Fruit fly (Drosophila melanogaster) whole organism, wandering third instar larva: ENCODE measurements around the gene Doa.

Experiments
- Dfd ChIP-seq: fragments of >200 bp; optimal IDR thresholded peaks from 2 replicates; lab custom pipeline; 2017; ENCODE audit warnings: missing biosample characterization, missing genetic modification characterization
- HLH106 ChIP-seq: fragments of 200-800 bp; optimal IDR thresholded peaks from 3 replicates; lab custom pipeline; 2019; ENCODE audit warnings: missing biosample characterization, mild to moderate bottlenecking, missing genetic modification characterization, moderate library complexity
- Hnf4 ChIP-seq: fragments of 200-800 bp; sonication (Bioruptor generic); optimal IDR thresholded peaks from 2 replicates; lab custom pipeline; 2016; ENCODE audit warnings: missing biosample characterization, mild to moderate bottlenecking, missing genetic modification characterization
- Hr78 ChIP-seq: fragments of >200 bp; optimal IDR thresholded peaks from 2 replicates; lab custom pipeline; 2017; ENCODE audit warnings: missing biosample characterization, missing genetic modification characterization
- Myc ChIP-seq: fragments of >200 bp; optimal IDR thresholded peaks from 2 replicates; lab custom pipeline; 2017
- N ChIP-seq: fragments of >200 bp; optimal IDR thresholded peaks from 2 replicates; lab custom pipeline; 2018; ENCODE audit warnings: missing biosample characterization, missing external identifiers, missing genetic modification characterization
- OdsH ChIP-seq: fragments of 200-800 bp; sonication (Bioruptor generic); optimal IDR thresholded peaks from 2 replicates; lab custom pipeline; 2016; ENCODE audit warnings: missing biosample characterization, mild to moderate bottlenecking, missing genetic modification characterization
- Rel ChIP-seq, 2 experiments: fragments of 200-800 bp; sonication (Bioruptor generic) in 1 of 2; optimal IDR thresholded peaks; 2 replicates in 1 of 2; 3 replicates in 1 of 2; lab custom pipeline; 2016 to 2019; ENCODE audit warnings: mild to moderate bottlenecking in 2 of 2, missing biosample characterization in 2 of 2, missing genetic modification characterization in 2 of 2, moderate library complexity in 1 of 2
- Sp1 ChIP-seq: fragments of 200-800 bp; sonication (Bioruptor generic); optimal IDR thresholded peaks from 3 replicates; lab custom pipeline; 2019; ENCODE audit warnings: missing biosample characterization, mild to moderate bottlenecking, missing genetic modification characterization, moderate library complexity
- Vsx2 ChIP-seq: fragments of 200-300, 225-300 bp; sonication (Bioruptor generic); optimal IDR thresholded peaks from 2 replicates; lab custom pipeline; 2018; ENCODE audit warnings: missing biosample characterization, missing genetic modification characterization; ENCODE audit not compliant: partially characterized antibody
- br ChIP-seq: fragments of 200-800 bp; sonication (Bioruptor generic); optimal IDR thresholded peaks from 2 replicates; lab custom pipeline; 2016; ENCODE audit warnings: missing biosample characterization, missing genetic modification characterization
- brk ChIP-seq: fragments of 200-800 bp; sonication (Bioruptor generic); optimal IDR thresholded peaks from 2 replicates; lab custom pipeline; 2016; ENCODE audit warnings: missing biosample characterization, mild to moderate bottlenecking, missing genetic modification characterization
- dl ChIP-seq, 2 experiments: fragments of 175-275, 200-275 bp in 1 of 2; fragments of 200-275 bp in 1 of 2; sonication (Bioruptor generic); optimal IDR thresholded peaks; lab custom pipeline; 2018; ENCODE audit warnings: mild to moderate bottlenecking in 2 of 2, missing biosample characterization in 2 of 2, missing genetic modification characterization in 2 of 2, moderate library complexity in 2 of 2; ENCODE audit not compliant: partially characterized antibody in 2 of 2, insufficient read depth in 1 of 2
- dmrt93B ChIP-seq: fragments of 200-800 bp; sonication (Bioruptor generic); optimal IDR thresholded peaks from 2 replicates; lab custom pipeline; 2018; ENCODE audit warnings: missing biosample characterization, mild to moderate bottlenecking, missing genetic modification characterization
- dsf ChIP-seq: sonication (Bioruptor generic); optimal IDR thresholded peaks from 2 replicates; lab custom pipeline; 2016; ENCODE audit warnings: missing biosample characterization, missing genetic modification characterization, borderline replicate concordance
- ey ChIP-seq: fragments of 200-800 bp; sonication (Bioruptor generic); optimal IDR thresholded peaks from 2 replicates; lab custom pipeline; 2016; ENCODE audit warnings: missing biosample characterization, missing genetic modification characterization
- foxo ChIP-seq, 2 experiments: fragments of 200-800 bp; sonication (Bioruptor generic); optimal IDR thresholded peaks; 2 replicates in 1 of 2; 3 replicates in 1 of 2; lab custom pipeline; 2016 to 2017; ENCODE audit warnings: missing biosample characterization in 2 of 2, missing genetic modification characterization in 2 of 2
- fru ChIP-seq: fragments of 200-800 bp; sonication (Bioruptor generic); optimal IDR thresholded peaks from 3 replicates; lab custom pipeline; 2016; ENCODE audit warnings: missing biosample characterization, mild to moderate bottlenecking, missing genetic modification characterization
- h ChIP-seq: fragments of 200-800 bp; sonication (Bioruptor generic); optimal IDR thresholded peaks from 3 replicates; lab custom pipeline; 2016; ENCODE audit warnings: missing biosample characterization, mild to moderate bottlenecking, missing genetic modification characterization
- jim ChIP-seq: fragments of 175-275, 200-325 bp; sonication (Bioruptor generic); optimal IDR thresholded peaks from 2 replicates; lab custom pipeline; 2016; ENCODE audit warnings: missing biosample characterization, mild to moderate bottlenecking, missing genetic modification characterization
- lola ChIP-seq: fragments of >200 bp; optimal IDR thresholded peaks from 2 replicates; lab custom pipeline; 2017; ENCODE audit warnings: missing biosample characterization, missing genetic modification characterization
- pan ChIP-seq: fragments of >200 bp; optimal IDR thresholded peaks from 2 replicates; lab custom pipeline; 2017
- rgr ChIP-seq: fragments of 200-800 bp; sonication (Bioruptor generic); optimal IDR thresholded peaks from 3 replicates; lab custom pipeline; 2016; ENCODE audit warnings: missing biosample characterization, mild to moderate bottlenecking, missing genetic modification characterization
- sv ChIP-seq: fragments of 200-800 bp; sonication (Bioruptor generic); optimal IDR thresholded peaks from 3 replicates; lab custom pipeline; 2016; ENCODE audit warnings: missing biosample characterization, missing genetic modification characterization
- tai ChIP-seq: sonication (Bioruptor generic); optimal IDR thresholded peaks from 2 replicates; lab custom pipeline; 2016; ENCODE audit warnings: missing biosample characterization, missing genetic modification characterization
- usp ChIP-seq: fragments of >200 bp; optimal IDR thresholded peaks from 2 replicates; lab custom pipeline; 2017; ENCODE audit warnings: missing biosample characterization, missing genetic modification characterization

Doa gene

DNA sequence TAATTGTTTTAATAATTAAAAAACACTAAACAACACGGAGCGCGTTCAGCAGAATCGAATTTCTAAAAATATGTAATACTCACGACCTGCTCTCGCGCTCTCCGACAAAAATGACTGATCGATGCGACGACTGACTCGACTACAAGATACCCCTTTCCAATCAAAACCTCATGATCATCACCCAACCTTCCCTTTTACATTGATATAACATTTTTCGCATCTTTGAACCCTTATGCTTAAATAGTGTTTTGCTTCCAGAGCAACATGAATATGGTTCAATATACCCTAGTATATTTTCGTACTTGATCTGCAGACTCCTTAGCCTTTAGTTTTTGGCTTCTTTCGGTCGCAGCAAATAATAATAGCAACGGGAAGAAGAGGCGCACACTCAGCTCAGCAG, 23.9 kb downstream of the Doa start:
- no peak for TF ChIP-seq dmrt93B (GFP tag; lab: Kevin White, UChicago)
- TF ChIP-seq pan, result no peak
- peak; percentile 46 for TF ChIP-seq sv (GFP tag; lab: Kevin White, UChicago)

DNA sequence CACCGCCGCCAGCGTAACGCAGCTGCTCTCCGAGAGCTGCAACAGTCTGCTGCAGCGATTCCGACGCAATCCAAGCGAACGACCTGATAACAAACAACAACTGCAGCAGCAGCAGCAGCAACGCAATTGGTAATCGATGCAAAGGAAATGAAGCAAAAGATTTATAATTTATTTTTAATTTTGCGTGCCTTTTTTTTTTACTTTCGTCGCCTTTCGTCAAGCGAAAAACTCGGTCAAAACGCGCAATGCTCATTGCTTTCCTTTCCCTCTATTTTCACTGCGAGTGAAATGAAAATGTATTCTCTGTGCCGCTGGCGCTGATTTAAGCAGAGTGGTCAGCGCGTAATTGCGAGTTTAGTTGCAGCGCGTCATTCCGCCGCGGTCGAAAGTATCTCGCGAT, 25.2 kb downstream of the Doa start:
- no peak for TF ChIP-seq sv (GFP tag; lab: Kevin White, UChicago)
- TF ChIP-seq foxo (GFP tag; optimal IDR thresholded peaks at IDR 0.05; lab: Kevin White, UChicago), result no peak
- no peak for TF ChIP-seq dl (GFP tag; optimal IDR thresholded peaks at IDR 0.05; lab: Kevin White, UChicago; ENCODE audit: insufficient read depth in 1 of 2, partially characterized antibody in 2 of 2)

- TF ChIP-seq OdsH (GFP tag; lab: Kevin White, UChicago) (no peak), usp (no peak), Rel (GFP tag; optimal IDR thresholded peaks at IDR 0.05; lab: Kevin White, UChicago) (no peak), Rel (tag; optimal IDR thresholded peaks at IDR 0.05; lab: Kevin White, UChicago) (peak; percentile 92), Hnf4 (GFP tag; lab: Kevin White, UChicago) (no peak)
Measured at dm6 chr3R:28913890-28914750, 26.2 kb downstream of the Doa start.

DNA sequence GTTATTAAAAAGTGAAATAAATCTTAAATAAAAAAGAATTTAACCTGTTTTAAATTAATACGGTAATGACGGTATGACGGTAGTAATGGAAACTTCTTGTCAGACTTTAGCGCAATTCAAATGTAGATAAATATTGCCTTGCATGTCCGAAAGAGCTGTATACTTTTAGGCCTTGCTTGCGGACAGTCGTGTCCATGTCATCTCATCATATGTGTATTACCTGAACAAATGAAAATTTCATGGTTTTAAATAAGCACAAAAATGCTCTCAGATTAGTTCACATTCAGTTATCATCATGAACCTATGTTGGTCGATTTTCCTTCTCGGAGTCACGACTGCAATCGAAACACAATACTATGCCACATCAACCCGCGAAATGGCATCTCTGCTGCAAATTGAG, 34.9 kb downstream of the Doa start, which contains the start of gene CG11828:
Gene CG11828 (plus strand): TSS at position 301 of the 400 bp plus-strand sequence.
- peak; percentile 47 for TF ChIP-seq Myc (lab: Kevin White, UChicago)
- no peak for TF ChIP-seq brk (GFP tag; lab: Kevin White, UChicago)

DNA sequence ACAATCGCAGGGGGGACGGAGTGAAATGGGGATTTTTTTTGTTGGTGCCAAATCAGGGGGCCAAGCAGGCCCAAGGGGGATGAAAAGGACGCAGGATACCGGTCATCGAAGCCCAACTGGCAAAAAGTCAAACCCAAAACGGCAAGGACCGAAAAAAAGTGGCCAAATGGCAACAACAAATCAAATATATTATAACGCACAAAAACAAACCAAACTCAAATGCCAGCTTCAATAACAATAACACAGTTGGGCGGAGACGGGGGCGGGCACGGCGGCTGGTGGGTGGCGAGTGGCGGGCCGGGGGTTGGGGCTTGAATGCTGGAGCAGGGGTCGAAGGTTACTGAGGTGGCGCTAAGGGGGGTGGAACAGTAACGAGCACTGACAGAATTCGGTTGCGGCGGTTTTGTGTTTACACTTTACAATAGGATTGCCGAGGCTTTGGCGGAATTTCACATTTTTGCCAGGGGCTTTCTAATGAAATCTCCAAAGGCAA, 63.0 kb downstream of the Doa start:
- no peak for TF ChIP-seq jim (GFP tag; lab: Kevin White, UChicago)
- TF ChIP-seq Sp1 (GFP tag; lab: Kevin White, UChicago), result no peak
- TF ChIP-seq N (GFP tag; lab: Kevin White, UChicago), result no peak
- no peak for TF ChIP-seq dl (GFP tag; optimal IDR thresholded peaks at IDR 0.05; lab: Kevin White, UChicago; ENCODE audit: insufficient read depth in 1 of 2, partially characterized antibody in 2 of 2)
- TF ChIP-seq lola (GFP tag; lab: Kevin White, UChicago), result no peak
- no peak for TF ChIP-seq Hr78
- TF ChIP-seq Vsx2 (GFP tag; lab: Kevin White, UChicago), result no peak
- TF ChIP-seq Dfd (GFP tag; lab: Kevin White, UChicago), result peak; percentile 89
- TF ChIP-seq ey (GFP tag; lab: Kevin White, UChicago), result no peak

DNA sequence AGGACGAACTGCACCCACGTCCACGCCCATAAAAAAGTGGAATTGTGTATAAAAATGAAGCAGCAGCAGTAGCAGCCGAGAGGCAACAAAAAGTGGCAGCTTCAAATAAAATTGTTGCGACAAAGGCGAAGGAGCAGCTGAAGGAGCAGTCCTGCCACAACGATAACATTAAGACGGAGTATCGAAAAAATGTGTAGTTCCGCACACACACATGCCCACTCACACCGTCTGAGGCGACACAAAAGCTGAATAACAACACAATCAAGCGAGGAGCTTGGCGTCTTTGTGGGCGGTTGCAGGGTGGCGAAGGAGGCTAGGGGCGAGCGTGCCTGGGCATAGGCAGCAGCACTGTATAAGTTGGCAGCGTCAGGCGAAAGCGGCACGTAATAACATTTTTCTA, 70.8 kb downstream of the Doa start:
- TF ChIP-seq Sp1 (GFP tag; lab: Kevin White, UChicago) (no peak), rgr (GFP tag; lab: Kevin White, UChicago) (no peak), Dfd (GFP tag; lab: Kevin White, UChicago) (peak; percentile 51), br (GFP tag; lab: Kevin White, UChicago) (no peak)

- no peak for TF ChIP-seq h
- no peak for TF ChIP-seq tai
- no peak for TF ChIP-seq dl (GFP tag; optimal IDR thresholded peaks at IDR 0.05; lab: Kevin White, UChicago; ENCODE audit: insufficient read depth in 1 of 2, partially characterized antibody in 2 of 2)
- TF ChIP-seq HLH106 (tag; lab: Kevin White, UChicago), result no peak
- no peak for TF ChIP-seq brk (GFP tag; lab: Kevin White, UChicago)
- no peak for TF ChIP-seq Hr78
- no peak for TF ChIP-seq Sp1 (GFP tag; lab: Kevin White, UChicago)
- no peak for TF ChIP-seq usp
- TF ChIP-seq N (GFP tag; lab: Kevin White, UChicago), result no peak
- no peak for TF ChIP-seq fru (GFP tag; lab: Kevin White, UChicago)
- no peak for TF ChIP-seq dmrt93B (GFP tag; lab: Kevin White, UChicago)
- no peak for TF ChIP-seq dsf (GFP tag; lab: Kevin White, UChicago)
- TF ChIP-seq rgr (GFP tag; lab: Kevin White, UChicago), result no peak
- no peak for TF ChIP-seq jim (GFP tag; lab: Kevin White, UChicago)
Measured at dm6 chr3R:28959105-28959504, 71.2 kb downstream of the Doa start.
